Worm (Caenorhabditis elegans) whole organism, L4 larva: ENCODE measurements around the gene gut-2.

Experiments used
- F44E2.7 ChIP-seq: fragments of 200-800 bp; sonication (Bioruptor generic); IDR thresholded peaks from 2 replicates; pipeline ENCODE4 v2.1.2; 2022; ENCODE audit warnings: missing genetic modification characterization, missing compliant biosample characterization
- ceh-44 ChIP-seq: fragments of 200-800 bp; sonication (Bioruptor generic); IDR thresholded peaks from 2 replicates; pipeline ENCODE4 v1.3.6; 2022; ENCODE audit warnings: missing genetic modification reagents, missing genetic modification characterization, missing compliant biosample characterization
- daf-12 ChIP-seq: fragments of 150-350 bp; optimal IDR thresholded peaks from 2 replicates; lab custom pipeline; 2014; ENCODE audit warnings: missing biosample characterization, missing genetic modification reagents, missing genetic modification characterization
- daf-16 ChIP-seq, 3 experiments: sonication (generic microtip); optimal IDR thresholded peaks; 2 replicates each; lab custom pipeline; 2016 to 2017; ENCODE audit warnings: missing genetic modification characterization in 3 of 3, missing genetic modification reagents in 3 of 3, mild to moderate bottlenecking in 2 of 3, missing compliant biosample characterization in 2 of 3, missing biosample characterization in 1 of 3, moderate library complexity in 1 of 3
- daf-8 ChIP-seq: fragments of 200-800 bp; sonication (Bioruptor generic); IDR thresholded peaks from 2 replicates; pipeline ENCODE4 v1.3.6; 2022; ENCODE audit warnings: missing genetic modification characterization, missing compliant biosample characterization
- dmd-8 ChIP-seq: fragments of 200-800 bp; sonication (Bioruptor generic); IDR thresholded peaks from 2 replicates; pipeline ENCODE4 v1.3.6; 2022; ENCODE audit warnings: missing genetic modification characterization, missing compliant biosample characterization
- dve-1 ChIP-seq: sonication (generic microtip); optimal IDR thresholded peaks from 2 replicates; lab custom pipeline; 2017; ENCODE audit warnings: antibody characterized with exemption, mild to moderate bottlenecking, missing genetic modification characterization, missing compliant biosample characterization; ENCODE audit not compliant: insufficient read depth
- fkh-10 ChIP-seq: fragments of 150-350 bp; optimal IDR thresholded peaks from 2 replicates; lab custom pipeline; 2014; ENCODE audit warnings: missing biosample characterization, missing genetic modification reagents, missing genetic modification characterization
- hmg-1.1 ChIP-seq: fragments of 200-800 bp; sonication (Bioruptor generic); IDR thresholded peaks from 2 replicates; pipeline ENCODE4 v1.3.6; 2022; ENCODE audit warnings: missing genetic modification reagents, missing genetic modification characterization, missing compliant biosample characterization
- lim-7 ChIP-seq: fragments of 200-800 bp; sonication (Bioruptor generic); IDR thresholded peaks from 2 replicates; pipeline ENCODE4 v1.3.6; 2022; ENCODE audit warnings: missing genetic modification characterization, missing compliant biosample characterization
- lin-1 ChIP-seq: fragments of 200-800 bp; sonication (Bioruptor generic); IDR thresholded peaks from 2 replicates; pipeline ENCODE4 v1.3.6; 2022; ENCODE audit warnings: missing genetic modification reagents, missing genetic modification characterization, missing compliant biosample characterization
- lin-29 ChIP-seq: fragments of 200-800 bp; sonication (Bioruptor generic); IDR thresholded peaks from 2 replicates; pipeline ENCODE4 v1.3.6; 2022; ENCODE audit warnings: missing genetic modification reagents, missing genetic modification characterization, missing compliant biosample characterization
- mdl-1 ChIP-seq, 2 experiments: fragments of 150-350 bp in 1 of 2; sonication (generic microtip) in 1 of 2; optimal IDR thresholded peaks; 2 replicates each; lab custom pipeline; 2014 to 2017; ENCODE audit warnings: missing biosample characterization in 2 of 2, missing genetic modification characterization in 2 of 2
- nhr-28 ChIP-seq: fragments of 150-350 bp; optimal IDR thresholded peaks from 2 replicates; lab custom pipeline; 2014; ENCODE audit warnings: missing biosample characterization, missing genetic modification characterization
- php-3 ChIP-seq: fragments of 200-800 bp; sonication (Bioruptor generic); IDR thresholded peaks from 2 replicates; pipeline ENCODE4 v1.3.6; 2022; ENCODE audit warnings: missing genetic modification reagents, missing genetic modification characterization, missing compliant biosample characterization
- set-16 ChIP-seq: fragments of 200-800 bp; sonication (Bioruptor generic); IDR thresholded peaks from 2 replicates; pipeline ENCODE4 v1.3.6; 2022; ENCODE audit warnings: missing genetic modification reagents, missing genetic modification characterization, missing compliant biosample characterization
- spr-3 ChIP-seq: fragments of 200-800 bp; sonication (Bioruptor generic); optimal IDR thresholded peaks from 2 replicates; lab custom pipeline; 2018; ENCODE audit warnings: mild to moderate bottlenecking, missing genetic modification characterization, missing compliant biosample characterization
- zfp-2 ChIP-seq: sonication (generic microtip); optimal IDR thresholded peaks from 2 replicates; lab custom pipeline; 2016; ENCODE audit warnings: mild to moderate bottlenecking, missing genetic modification characterization, missing compliant biosample characterization

The gut-2 gene

ce11 chrV:13532469-13532868 is 35.0 kb downstream of the gut-2 start:
- TF ChIP-seq nhr-28 (peak; percentile 21), F44E2.7 (GFP tag; lab: Robert Waterston, UW) (no peak), daf-12 (no peak), mdl-1 (tag; optimal IDR thresholded peaks at IDR 0.05; lab: Kevin White, UChicago) (no peak), lin-29 (no peak), spr-3 (GFP tag; lab: Kevin White, UChicago) (no peak), daf-16 (GFP tag; optimal IDR thresholded peaks at IDR 0.05; lab: Kevin White, UChicago) (no peak), daf-16 (tag; optimal IDR thresholded peaks at IDR 0.05; lab: Kevin White, UChicago) (peak; percentile 99), hmg-1.1 (GFP tag; lab: Robert Waterston, UW) (no peak), daf-8 (GFP tag; lab: Robert Waterston, UW) (no peak), zfp-2 (tag; lab: Kevin White, UChicago) (no peak), php-3 (GFP tag; lab: Robert Waterston, UW) (no peak), dve-1 (tag; lab: Kevin White, UChicago) (peak; percentile 46)

DNA sequence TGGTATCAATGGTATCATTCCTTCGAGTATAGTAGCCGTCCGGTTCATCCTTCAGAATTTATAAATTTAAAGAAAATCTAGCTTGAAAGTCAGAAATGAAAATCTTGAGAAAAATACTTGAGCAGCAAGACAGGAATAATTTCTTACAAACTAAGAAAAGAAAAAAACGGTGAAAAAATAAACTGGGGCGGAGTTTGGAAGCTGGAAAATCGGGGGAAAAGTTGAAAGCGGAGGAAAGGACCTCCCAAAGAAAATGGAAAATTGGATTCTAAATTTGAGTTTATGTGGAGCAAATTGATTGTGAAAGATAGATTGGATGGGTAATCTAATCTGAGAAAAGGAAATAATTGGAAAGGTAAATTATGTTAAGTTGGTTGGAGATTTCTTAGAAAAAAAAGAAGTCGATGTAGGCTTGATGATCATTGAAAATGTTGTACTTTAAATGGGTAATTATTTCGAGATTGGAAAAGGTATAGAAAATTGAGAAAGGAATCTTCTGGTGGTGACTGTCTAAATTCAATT is 38.6 kb downstream of the gut-2 start, which contains the start of gene frpr-5:
TSS of gene frpr-5 (minus strand) at position 51 of the 522 bp plus-strand sequence.
- TF ChIP-seq ceh-44 (GFP tag; lab: Robert Waterston, UW) (no peak), set-16 (GFP tag; lab: Robert Waterston, UW) (no peak), lin-1 (no peak), fkh-10 (no peak), lim-7 (no peak), dmd-8 (GFP tag; lab: Robert Waterston, UW) (no peak)
